Fruit fly (Drosophila melanogaster) whole organism, embryonic: ENCODE results near the gene CG12012.

Source experiments
- Adf1 ChIP-seq: fragments of 200-800 bp; sonication (Bioruptor generic); IDR thresholded peaks from 2 replicates; pipeline ENCODE4 v1.3.6; 2022; ENCODE audit warnings: missing biosample characterization, missing genetic modification characterization
- CG12155 ChIP-seq: fragments of 200-800 bp; sonication (Bioruptor generic); optimal IDR thresholded peaks from 3 replicates; lab custom pipeline; 2016; ENCODE audit warnings: missing biosample characterization, missing genetic modification characterization
- CG13775 ChIP-seq: fragments of 200-800 bp; sonication (Bioruptor generic); optimal IDR thresholded peaks from 3 replicates; lab custom pipeline; 2017; ENCODE audit warnings: missing biosample characterization, mild to moderate bottlenecking, missing genetic modification characterization
- CG1832 ChIP-seq: fragments of 200-800 bp; sonication (Bioruptor generic); optimal IDR thresholded peaks from 2 replicates; lab custom pipeline; 2017; ENCODE audit warnings: missing biosample characterization, mild to moderate bottlenecking, missing genetic modification characterization, inconsistent platforms
- CG4820 ChIP-seq: fragments of 200-800 bp; sonication (Bioruptor generic); optimal IDR thresholded peaks from 3 replicates; lab custom pipeline; 2016; ENCODE audit warnings: missing biosample characterization, missing genetic modification characterization
- CG7271 ChIP-seq: fragments of 200-800 bp; sonication (Bioruptor generic); optimal IDR thresholded peaks from 2 replicates; lab custom pipeline; 2018; ENCODE audit warnings: missing biosample characterization, mild to moderate bottlenecking, missing genetic modification characterization, moderate library complexity
- CG7963 ChIP-seq: fragments of 200-800 bp; sonication (Bioruptor generic); IDR thresholded peaks from 3 replicates; pipeline ENCODE4 v1.3.6; 2022; ENCODE audit warnings: missing biosample characterization, missing genetic modification characterization; ENCODE audit not compliant: partially characterized antibody
- CG8478 ChIP-seq: fragments of >200 bp; optimal IDR thresholded peaks from 2 replicates; lab custom pipeline; 2018
- CG9727 ChIP-seq: fragments of 200-800 bp; sonication (Bioruptor generic); optimal IDR thresholded peaks from 3 replicates; lab custom pipeline; 2017; ENCODE audit warnings: missing biosample characterization, mild to moderate bottlenecking, missing genetic modification characterization
- Doc3 ChIP-seq: fragments of 200-800 bp; sonication (Bioruptor generic); IDR thresholded peaks from 3 replicates; pipeline ENCODE4 v1.3.6; 2022; ENCODE audit warnings: missing biosample characterization, missing genetic modification characterization; ENCODE audit not compliant: partially characterized antibody
- Dp ChIP-seq: fragments of 200-800 bp; sonication (Bioruptor generic); optimal IDR thresholded peaks from 2 replicates; lab custom pipeline; 2018; ENCODE audit warnings: missing biosample characterization, mild to moderate bottlenecking, missing genetic modification characterization, moderate library complexity
- disco-r ChIP-seq: fragments of 200-800 bp; sonication (Bioruptor generic); optimal IDR thresholded peaks from 2 replicates; lab custom pipeline; 2016; ENCODE audit warnings: missing biosample characterization, missing genetic modification characterization
- eyg ChIP-seq: fragments of 200-800 bp; sonication (Bioruptor generic); optimal IDR thresholded peaks from 3 replicates; lab custom pipeline; 2016; ENCODE audit warnings: missing biosample characterization, missing genetic modification characterization

dm6 chr3L:3408231-3408630 is 31.7 kb downstream of the CG12012 start:
- no peak for TF ChIP-seq CG12155
- no peak for TF ChIP-seq CG4820 (GFP tag; lab: Kevin White, UChicago)
- TF ChIP-seq CG1832: no peak
- no peak for TF ChIP-seq CG7271 (tag; lab: Kevin White, UChicago)
- no peak for TF ChIP-seq CG7963 (GFP tag; lab: Robert Waterston, UW)
- TF ChIP-seq Dp: no peak
- TF ChIP-seq CG13775: no peak
- TF ChIP-seq Doc3 (GFP tag; lab: Robert Waterston, UW): no peak
- TF ChIP-seq Adf1 (GFP tag; lab: Robert Waterston, UW): no peak
- no peak for TF ChIP-seq disco-r (GFP tag; lab: Kevin White, UChicago)
- TF ChIP-seq CG8478 (lab: Kevin White, UChicago): no peak
- TF ChIP-seq CG9727 (GFP tag; lab: Kevin White, UChicago): no peak
- no peak for TF ChIP-seq eyg (GFP tag; lab: Kevin White, UChicago)
